Fruit fly (Drosophila melanogaster): ENCODE measurements around the gene CG13855.
A peak's percentile ranks its signal among the peaks of the same experiment; 100 is the strongest.

The CG13855 gene

dm6 chr3R:22447874-22448254, 42.1 kb downstream of the CG13855 start, which contains the start of gene CG34376 (continued):
- TF ChIP-seq knrl (GFP tag; IDR thresholded peaks at IDR 0.05; ENCODE audit: partially characterized antibody) (no peak; the same call in 2 of the 3 replicates), ro (GFP tag; IDR thresholded peaks at IDR 0.05) (no peak), salm (tag; optimal IDR thresholded peaks at IDR 0.05) (peak; percentile 27), emc (GFP tag; optimal IDR thresholded peaks at IDR 0.05) (no peak), Drgx (GFP tag; IDR thresholded peaks at IDR 0.05) (peak; percentile 37), CG9932 (GFP tag; IDR thresholded peaks at IDR 0.05) (peak; percentile 51), slbo (GFP tag; IDR thresholded peaks at IDR 0.05) (peak; percentile 66), CG42726 (GFP tag; IDR thresholded peaks at IDR 0.05; ENCODE audit: partially characterized antibody) (0 out of 2 replicates have a peak, but pooled peaks have one; percentile 35), disco-r (GFP tag; optimal IDR thresholded peaks at IDR 0.05) (no peak), CG10654 (GFP tag; optimal IDR thresholded peaks at IDR 0.05) (no peak), CG4404 (GFP tag; IDR thresholded peaks at IDR 0.05) (no peak), Abd-B (GFP tag; optimal IDR thresholded peaks at IDR 0.05) (peak; percentile 35), CkIIα-i1 (GFP tag; IDR thresholded peaks at IDR 0.05) (no peak), CG32767 (GFP tag; IDR thresholded peaks at IDR 0.05) (0 out of 2 replicates have a peak, but pooled peaks have one; percentile 25), zf30C (GFP tag; optimal IDR thresholded peaks at IDR 0.05) (no peak), CG18764 (GFP tag; optimal IDR thresholded peaks at IDR 0.05) (peak; percentile 40), abd-A (tag; optimal IDR thresholded peaks at IDR 0.05) (peak; percentile 88), CG34376 (GFP tag; optimal IDR thresholded peaks at IDR 0.05) (peak; percentile 99), CG14667 (GFP tag; IDR thresholded peaks at IDR 0.05) (no peak), MTF-1 (GFP tag; optimal IDR thresholded peaks at IDR 0.05; ENCODE audit: borderline replicate concordance) (peak; percentile 32), CG10267 (tag; optimal IDR thresholded peaks at IDR 0.05) (peak; percentile 66), Deaf1 (tag; optimal IDR thresholded peaks at IDR 0.05) (peak; percentile 26), ind (GFP tag; optimal IDR thresholded peaks at IDR 0.05) (no peak), CG17359 (tag; optimal IDR thresholded peaks at IDR 0.05) (no peak), ERR (GFP tag; optimal IDR thresholded peaks at IDR 0.05) (peak; percentile 31), CG10543 (GFP tag; optimal IDR thresholded peaks at IDR 0.05) (peak; percentile 77), chinmo (GFP tag; IDR thresholded peaks at IDR 0.05; ENCODE audit: partially characterized antibody) (0 out of 4 replicates have a peak, but pooled peaks have one; percentile 44), wek (GFP tag; optimal IDR thresholded peaks at IDR 0.05) (no peak), D (optimal IDR thresholded peaks at IDR 0.05) (no peak), D (GFP tag; optimal IDR thresholded peaks at IDR 0.05) (no peak), CG11696 (GFP tag; IDR thresholded peaks at IDR 0.05) (no peak), CG11560 (tag; IDR thresholded peaks at IDR 0.05) (peak; percentile 17; the same call in 1 of the 3 replicates), Sry-β (GFP tag; optimal IDR thresholded peaks at IDR 0.05) (peak; percentile 55), CG3281 (GFP tag; optimal IDR thresholded peaks at IDR 0.05) (peak; percentile 49), gro (GFP tag; optimal IDR thresholded peaks at IDR 0.05) (peak; percentile 55), CG9876 (GFP tag; optimal IDR thresholded peaks at IDR 0.05) (peak; percentile 23), caup (GFP tag; optimal IDR thresholded peaks at IDR 0.05; ENCODE audit: severe bottlenecking) (peak; percentile 41), Nf-YA (GFP tag; IDR thresholded peaks at IDR 0.05) (peak; percentile 22; the same call in 1 of the 2 replicates), dysf (GFP tag; IDR thresholded peaks at IDR 0.05) (peak; percentile 4; the same call in 1 of the 3 replicates), B-H1 (GFP tag; IDR thresholded peaks at IDR 0.05) (peak; percentile 37)

- TF ChIP-seq D19A (tag; optimal IDR thresholded peaks at IDR 0.05) (peak; percentile 60), caup (GFP tag; optimal IDR thresholded peaks at IDR 0.05; ENCODE audit: severe bottlenecking) (peak; percentile 25), CG8290 (GFP tag; optimal IDR thresholded peaks at IDR 0.05) (no peak), CG8290 (tag; optimal IDR thresholded peaks at IDR 0.05) (no peak), odd (GFP tag; optimal IDR thresholded peaks at IDR 0.05) (peak; percentile 5), vfl (GFP tag; optimal IDR thresholded peaks at IDR 0.05) (no peak), Hr78 (GFP tag; optimal IDR thresholded peaks at IDR 0.05) (peak in 1 of 2 experiments; percentile 15), sens (GFP tag) (peak; percentile 56), CG34376 (GFP tag; optimal IDR thresholded peaks at IDR 0.05) (peak; percentile 98), Med (GFP tag) (peak; percentile 62), tna (GFP tag; IDR thresholded peaks at IDR 0.05; ENCODE audit: partially characterized antibody) (no peak), CG8281 (tag; optimal IDR thresholded peaks at IDR 0.05) (peak; percentile 84), run (tag; optimal IDR thresholded peaks at IDR 0.05) (peak; percentile 21), CG6175 (GFP tag; IDR thresholded peaks at IDR 0.05) (0 out of 3 replicates have a peak, but pooled peaks have one; percentile 25)
Measured at dm6 chr3R:22449871-22450424, 44.2 kb downstream of the CG13855 start.
